Fruit fly (Drosophila melanogaster) whole organism: ENCODE measurements around the gene CG7829.

ENCODE experiments used
- Dll ChIP-seq: fragments of >200 bp; optimal IDR thresholded peaks from 2 replicates; lab custom pipeline; 2017
- EcR ChIP-seq, 2 experiments: fragments of >200 bp; optimal IDR thresholded peaks; 2 replicates each; lab custom pipeline; 2017; ENCODE audit warnings: missing biosample characterization in 2 of 2, missing genetic modification characterization in 2 of 2, missing genetic modification reagents in 2 of 2
- pan ChIP-seq: fragments of >200 bp; optimal IDR thresholded peaks from 2 replicates; lab custom pipeline; 2017
- usp ChIP-seq: fragments of >200 bp; optimal IDR thresholded peaks from 2 replicates; lab custom pipeline; 2017; ENCODE audit warnings: missing biosample characterization, missing genetic modification characterization, mixed read lengths

DNA sequence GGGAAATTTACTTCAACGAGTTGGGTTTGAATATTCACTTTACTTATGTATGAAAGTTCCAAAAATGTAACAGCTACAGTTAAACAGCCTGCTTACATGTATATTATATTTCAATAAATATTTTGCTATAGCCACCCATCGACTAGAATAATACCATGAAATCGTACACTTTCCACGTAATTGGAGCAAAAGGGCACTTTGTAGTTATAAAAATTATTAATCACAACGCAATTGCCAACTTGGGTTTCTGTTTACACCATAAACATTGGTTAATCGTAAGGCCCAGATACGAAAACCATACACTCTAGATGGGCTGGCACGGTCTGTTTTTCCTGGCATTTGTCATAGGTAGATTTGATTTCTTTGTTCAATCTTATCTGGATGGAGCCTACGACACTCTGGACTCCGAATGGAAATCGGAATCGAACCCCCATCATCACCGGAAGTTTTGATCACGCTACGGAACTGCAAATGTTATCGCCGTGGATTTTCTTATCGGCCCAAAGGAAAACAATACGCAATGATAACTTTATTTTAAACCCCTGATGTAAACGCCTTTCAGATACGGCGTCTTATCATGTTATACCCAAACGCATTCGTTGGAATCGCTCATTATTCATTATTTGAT lies 37.0 kb downstream of the CG7829 start, which contains the start of gene fig:
- no peak for TF ChIP-seq Dll (lab: Kevin White, UChicago)
- no peak for TF ChIP-seq EcR (GFP tag; optimal IDR thresholded peaks at IDR 0.05; lab: Kevin White, UChicago)
- TF ChIP-seq pan (lab: Kevin White, UChicago): no peak
- TF ChIP-seq usp (GFP tag; lab: Kevin White, UChicago): no peak
